Fruit fly (Drosophila melanogaster): ENCODE data around the gene CG14315.

CG14315 gene

DNA sequence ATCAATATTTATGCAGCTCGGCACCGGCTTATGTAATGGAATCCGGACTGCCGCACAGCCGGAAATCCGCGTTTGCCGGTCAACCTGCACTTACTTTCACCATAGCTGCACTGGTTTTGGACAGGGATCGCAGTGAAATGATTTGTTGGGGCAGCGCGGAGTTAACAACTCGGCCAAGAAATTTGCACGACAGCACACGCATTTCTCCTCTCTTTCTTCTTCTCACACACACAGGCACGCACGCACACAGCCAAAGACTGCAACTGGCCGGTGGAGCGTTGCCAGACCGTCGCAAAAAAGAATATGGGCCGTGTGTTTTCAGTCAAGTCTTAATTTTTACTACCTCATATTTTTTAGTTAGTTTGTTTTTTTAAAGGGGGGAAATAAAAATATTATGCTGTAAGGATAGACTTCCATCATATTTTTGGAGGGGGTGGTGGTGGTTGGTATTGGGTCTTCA is 7.8 kb downstream of the CG14315 start (continued):
- TF ChIP-seq fd3F (GFP tag; optimal IDR thresholded peaks at IDR 0.05) (no peak), Pdp1 (GFP tag; optimal IDR thresholded peaks at IDR 0.05) (peak in 1 of 2 experiments; percentile 94), MESR4 (GFP tag; optimal IDR thresholded peaks at IDR 0.05) (peak; percentile 51), CG4404 (GFP tag; IDR thresholded peaks at IDR 0.05) (no peak), CG8359 (GFP tag; optimal IDR thresholded peaks at IDR 0.05; ENCODE audit: borderline replicate concordance) (no peak), Scr (GFP tag; IDR thresholded peaks at IDR 0.05; ENCODE audit: partially characterized antibody) (no peak), usp (GFP tag; optimal IDR thresholded peaks at IDR 0.05) (no peak), Hand (GFP tag; optimal IDR thresholded peaks at IDR 0.05) (no peak), Eip74EF (GFP tag; optimal IDR thresholded peaks at IDR 0.05) (no peak), CG33557 (GFP tag; optimal IDR thresholded peaks at IDR 0.05) (no peak), Nf-YA (GFP tag; IDR thresholded peaks at IDR 0.05) (no peak), ase (GFP tag; IDR thresholded peaks at IDR 0.05) (no peak), CG18764 (GFP tag; optimal IDR thresholded peaks at IDR 0.05) (no peak), CG17568 (GFP tag; optimal IDR thresholded peaks at IDR 0.05) (no peak), Blimp-1 (GFP tag; optimal IDR thresholded peaks at IDR 0.05) (no peak), CG2199 (GFP tag; IDR thresholded peaks at IDR 0.05) (no peak), Hr78 (GFP tag; optimal IDR thresholded peaks at IDR 0.05) (no peak), cg (GFP tag; optimal IDR thresholded peaks at IDR 0.05) (peak; percentile 81), emc (GFP tag; optimal IDR thresholded peaks at IDR 0.05) (no peak), CG3847 (GFP tag; IDR thresholded peaks at IDR 0.05) (peak; percentile 28; the same call in 1 of the 2 replicates), CG15269 (tag; optimal IDR thresholded peaks at IDR 0.05) (no peak), lab (GFP tag; optimal IDR thresholded peaks at IDR 0.05) (no peak), CG3407 (GFP tag; optimal IDR thresholded peaks at IDR 0.05) (no peak), toy (GFP tag; IDR thresholded peaks at IDR 0.05) (no peak), CG9797 (GFP tag; optimal IDR thresholded peaks at IDR 0.05) (no peak), Optix (GFP tag; IDR thresholded peaks at IDR 0.05) (no peak), CG12391 (tag; optimal IDR thresholded peaks at IDR 0.05) (no peak), ap (GFP tag; IDR thresholded peaks at IDR 0.05) (no peak), NK7.1 (GFP tag; optimal IDR thresholded peaks at IDR 0.05) (no peak), en (GFP tag; optimal IDR thresholded peaks at IDR 0.05) (no peak), dmrt99B (tag; optimal IDR thresholded peaks at IDR 0.05) (no peak), CG14667 (GFP tag; IDR thresholded peaks at IDR 0.05) (no peak), Bgb (GFP tag; IDR thresholded peaks at IDR 0.05; ENCODE audit: partially characterized antibody) (no peak), hbn (GFP tag; IDR thresholded peaks at IDR 0.05; ENCODE audit: partially characterized antibody) (peak; percentile 27; the same call in 1 of the 2 replicates), Drgx (GFP tag; IDR thresholded peaks at IDR 0.05) (no peak), CG6272 (GFP tag; IDR thresholded peaks at IDR 0.05) (no peak), YL-1 (GFP tag; optimal IDR thresholded peaks at IDR 0.05) (peak; percentile 59), CG6654 (GFP tag; optimal IDR thresholded peaks at IDR 0.05) (no peak), NC2α (GFP tag; optimal IDR thresholded peaks at IDR 0.05) (no peak), CG11085 (GFP tag; IDR thresholded peaks at IDR 0.05) (no peak), mirr (GFP tag; optimal IDR thresholded peaks at IDR 0.05) (no peak), CG3995 (GFP tag; optimal IDR thresholded peaks at IDR 0.05) (peak; percentile 5), unc-4 (GFP tag; IDR thresholded peaks at IDR 0.05; ENCODE audit: partially characterized antibody) (no peak), CG17912 (GFP tag; optimal IDR thresholded peaks at IDR 0.05) (no peak), fd96Cb (tag; optimal IDR thresholded peaks at IDR 0.05) (no peak), Dbx (GFP tag; IDR thresholded peaks at IDR 0.05) (no peak), tll (GFP tag; optimal IDR thresholded peaks at IDR 0.05) (no peak), CG17385 (GFP tag; optimal IDR thresholded peaks at IDR 0.05) (no peak), sd (tag; optimal IDR thresholded peaks at IDR 0.05) (no peak)

Data from whole organism, embryonic.